Worm (Caenorhabditis elegans) whole organism, young adult: ENCODE data around the gene R07E5.19.

ENCODE experiments used
- ama-1 ChIP-seq, 3 experiments: fragments of 150-350 bp in 1 of 3; sonication (generic microtip) in 2 of 3; optimal IDR thresholded peaks; 2 replicates each; lab custom pipeline; 2014 to 2018; ENCODE audit warnings: missing biosample characterization in 2 of 3, missing genetic modification characterization in 2 of 3, missing genetic modification reagents in 2 of 3
- fkh-3 ChIP-seq: sonication (generic microtip); optimal IDR thresholded peaks from 2 replicates; lab custom pipeline; 2016; ENCODE audit warnings: mild to moderate bottlenecking, missing genetic modification characterization, missing compliant biosample characterization
- snpc-4 ChIP-seq, 5 experiments: fragments of 150-350 bp in 1 of 5; sonication (generic microtip) in 4 of 5; optimal IDR thresholded peaks; 2 replicates each; lab custom pipeline; 2014 to 2018; ENCODE audit warnings: missing genetic modification characterization in 5 of 5, missing biosample characterization in 3 of 5, antibody characterized with exemption in 2 of 5, mild to moderate bottlenecking in 2 of 5, missing compliant biosample characterization in 2 of 5, missing genotype in 2 of 5, moderate library complexity in 2 of 5, missing genetic modification reagents in 1 of 5
- unc-62 ChIP-seq: fragments of 150-350 bp; optimal IDR thresholded peaks from 2 replicates; lab custom pipeline; 2014; ENCODE audit warnings: missing biosample characterization, missing genetic modification reagents, missing genetic modification characterization

ce11 chrIII:4461337-4461736, 43.5 kb upstream of the R07E5.19 start:
- no peak for TF ChIP-seq fkh-3
- no peak for TF ChIP-seq snpc-4 (GFP tag; optimal IDR thresholded peaks at IDR 0.05; lab: Kevin White, UChicago)
- no peak for TF ChIP-seq snpc-4 (tag; optimal IDR thresholded peaks at IDR 0.05; lab: Kevin White, UChicago)
- TF ChIP-seq ama-1 (optimal IDR thresholded peaks at IDR 0.05; lab: Kevin White, UChicago): no peak
- no peak for TF ChIP-seq ama-1 (GFP tag; optimal IDR thresholded peaks at IDR 0.05; lab: Kevin White, UChicago)
- TF ChIP-seq unc-62: no peak
